Fruit fly (Drosophila melanogaster) S2 (cell line): ENCODE results near the gene CG34323.

Source experiments
- CG8478 ChIP-seq: fragments of >200 bp; optimal IDR thresholded peaks from 2 replicates; lab custom pipeline; 2018
- CTCF ChIP-seq, 2 experiments: fragments of >200 bp; optimal IDR thresholded peaks; 2 replicates each; lab custom pipeline; 2018

DNA sequence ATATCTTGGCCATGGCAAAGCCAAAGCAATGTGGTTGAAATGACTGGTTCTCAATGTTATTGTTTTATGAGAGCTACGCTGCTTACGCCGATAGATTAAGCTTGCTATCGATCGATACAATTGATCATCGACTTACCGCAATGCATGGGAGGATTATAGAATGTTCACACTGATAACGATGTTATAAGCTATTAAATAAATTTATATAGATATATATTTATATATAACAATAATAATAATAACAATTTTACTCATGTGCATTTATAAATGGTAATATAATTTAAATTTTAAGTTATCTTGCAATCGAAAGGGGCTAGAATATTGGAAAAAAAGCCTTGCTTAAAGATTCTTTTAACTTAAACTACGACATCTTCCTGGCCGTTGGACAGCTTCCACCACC is 2.5 kb downstream of the CG34323 start, which contains the start of gene moon:
- no peak for TF ChIP-seq CG8478 (lab: Kevin White, UChicago)
- TF ChIP-seq CTCF (optimal IDR thresholded peaks at IDR 0.05; lab: Kevin White, UChicago) = no peak
